Fruit fly (Drosophila melanogaster): Measurements from ENCODE around the gene REPTOR.

Gene REPTOR

dm6 chr3R:24572540-24573043 lies 10.1 kb downstream of the REPTOR start (continued):
- TF ChIP-seq CG6254 (GFP tag; optimal IDR thresholded peaks at IDR 0.05) (peak; percentile 94), CG4360 (GFP tag; IDR thresholded peaks at IDR 0.05) (peak; percentile 84), Oli (tag; optimal IDR thresholded peaks at IDR 0.05) (peak; percentile 96), CG12219 (GFP tag; optimal IDR thresholded peaks at IDR 0.05) (peak; percentile 96), slbo (GFP tag; IDR thresholded peaks at IDR 0.05) (peak; percentile 99), CG10462 (GFP tag; optimal IDR thresholded peaks at IDR 0.05) (peak; percentile 94), Hr39 (optimal IDR thresholded peaks at IDR 0.05) (no peak), CG8478 (optimal IDR thresholded peaks at IDR 0.05) (no peak), gce (GFP tag; IDR thresholded peaks at IDR 0.05) (peak; percentile 99), inv (GFP tag; IDR thresholded peaks at IDR 0.05; ENCODE audit: partially characterized antibody) (no peak), amos (GFP tag; IDR thresholded peaks at IDR 0.05; ENCODE audit: partially characterized antibody) (no peak; the same call in 1 of the 2 replicates), CG11085 (GFP tag; IDR thresholded peaks at IDR 0.05) (peak; percentile 97), lilli (GFP tag; optimal IDR thresholded peaks at IDR 0.05) (peak; percentile 98), CG10543 (GFP tag; optimal IDR thresholded peaks at IDR 0.05) (peak; percentile 98), usp (GFP tag; optimal IDR thresholded peaks at IDR 0.05) (no peak), Deaf1 (tag; optimal IDR thresholded peaks at IDR 0.05) (peak; percentile 87), CG18619 (GFP tag; optimal IDR thresholded peaks at IDR 0.05) (peak; percentile 97), gem (tag; optimal IDR thresholded peaks at IDR 0.05) (peak; percentile 98), CG34376 (GFP tag; optimal IDR thresholded peaks at IDR 0.05) (peak; percentile 98), CG17359 (tag; optimal IDR thresholded peaks at IDR 0.05) (peak; percentile 99), nom (GFP tag; optimal IDR thresholded peaks at IDR 0.05) (peak; percentile 88), bab2 (GFP tag; optimal IDR thresholded peaks at IDR 0.05) (peak; percentile 96), CG2199 (GFP tag; IDR thresholded peaks at IDR 0.05) (peak; percentile 98), cwo (GFP tag; optimal IDR thresholded peaks at IDR 0.05) (peak; percentile 97), CG17361 (GFP tag; IDR thresholded peaks at IDR 0.05) (peak; percentile 97), Dad (GFP tag; optimal IDR thresholded peaks at IDR 0.05) (peak; percentile 95), unc-4 (GFP tag; IDR thresholded peaks at IDR 0.05; ENCODE audit: partially characterized antibody) (no peak), zen2 (GFP tag; IDR thresholded peaks at IDR 0.05; ENCODE audit: partially characterized antibody) (no peak), Vsx1 (GFP tag; optimal IDR thresholded peaks at IDR 0.05) (peak; percentile 92), CG9609 (GFP tag; optimal IDR thresholded peaks at IDR 0.05) (peak; percentile 92), Rx (GFP tag; IDR thresholded peaks at IDR 0.05) (peak; percentile 98), cas (GFP tag; IDR thresholded peaks at IDR 0.05) (peak; percentile 96), YL-1 (GFP tag; optimal IDR thresholded peaks at IDR 0.05) (peak; percentile 95), HmgZ (tag; optimal IDR thresholded peaks at IDR 0.05) (peak; percentile 99), CG12236 (GFP tag; optimal IDR thresholded peaks at IDR 0.05) (peak; percentile 84), Sin3A (optimal IDR thresholded peaks at IDR 0.05) (no peak), Myb (GFP tag; optimal IDR thresholded peaks at IDR 0.05) (peak; percentile 80), ara (GFP tag; IDR thresholded peaks at IDR 0.05) (peak; percentile 97), nau (GFP tag; optimal IDR thresholded peaks at IDR 0.05) (peak; percentile 96), sob (GFP tag; IDR thresholded peaks at IDR 0.05) (peak; percentile 99), CG7928 (GFP tag; optimal IDR thresholded peaks at IDR 0.05) (peak; percentile 79), CG2875 (GFP tag; optimal IDR thresholded peaks at IDR 0.05) (peak; percentile 96), org-1 (GFP tag; optimal IDR thresholded peaks at IDR 0.05) (peak; percentile 96), CkIIα-i1 (GFP tag; IDR thresholded peaks at IDR 0.05) (peak; percentile 90), CG3163 (GFP tag; optimal IDR thresholded peaks at IDR 0.05) (peak; percentile 86), CG3847 (GFP tag; IDR thresholded peaks at IDR 0.05) (peak; percentile 98), trh (GFP tag; optimal IDR thresholded peaks at IDR 0.05) (peak; percentile 91), MTF-1 (GFP tag; optimal IDR thresholded peaks at IDR 0.05; ENCODE audit: borderline replicate concordance) (peak; percentile 91), Dip3 (GFP tag; optimal IDR thresholded peaks at IDR 0.05) (peak; percentile 96), onecut (GFP tag; IDR thresholded peaks at IDR 0.05) (peak; percentile 95), jing (GFP tag; optimal IDR thresholded peaks at IDR 0.05) (peak; percentile 86), ind (GFP tag; optimal IDR thresholded peaks at IDR 0.05) (peak; percentile 96)
